Worm (Caenorhabditis elegans) whole organism, L4 larva: ENCODE data around the gene vps-36.

Experiments used
- D1046.2 ChIP-seq: fragments of 200-800 bp; sonication (Bioruptor generic); IDR thresholded peaks from 2 replicates; pipeline ENCODE4 v1.3.6; 2022; ENCODE audit warnings: missing genetic modification characterization, missing compliant biosample characterization
- F10B5.3 ChIP-seq: sonication (generic microtip); optimal IDR thresholded peaks from 2 replicates; lab custom pipeline; 2016; ENCODE audit warnings: mild to moderate bottlenecking, missing genetic modification characterization, missing compliant biosample characterization
- F26F4.8 ChIP-seq: fragments of 200-800 bp; sonication (Bioruptor generic); conservative IDR thresholded peaks from 2 replicates; pipeline ENCODE4 v1.3.6; 2022; ENCODE audit warnings: missing genetic modification characterization, missing compliant biosample characterization
- F44E2.7 ChIP-seq: fragments of 200-800 bp; sonication (Bioruptor generic); IDR thresholded peaks from 2 replicates; pipeline ENCODE4 v2.1.2; 2022; ENCODE audit warnings: missing genetic modification characterization, missing compliant biosample characterization
- T20F7.1 ChIP-seq: fragments of 200-800 bp; sonication (Bioruptor generic); optimal IDR thresholded peaks from 2 replicates; lab custom pipeline; 2018; ENCODE audit warnings: mild to moderate bottlenecking, missing genetic modification characterization, missing compliant biosample characterization
- Y75B8A.6 ChIP-seq: fragments of 200-800 bp; sonication (Bioruptor generic); IDR thresholded peaks from 2 replicates; pipeline ENCODE4 v1.3.6; 2022; ENCODE audit warnings: missing genetic modification reagents, missing genetic modification characterization, missing compliant biosample characterization
- ZK546.5 ChIP-seq, 2 experiments: sonication (generic microtip); optimal IDR thresholded peaks; 2 replicates each; lab custom pipeline; 2017; ENCODE audit warnings: missing biosample characterization in 2 of 2, missing genetic modification characterization in 2 of 2
- aha-1 ChIP-seq: fragments of 150-350 bp; peaks from one replicate; lab custom pipeline; 2014; ENCODE audit warnings: missing biosample characterization, missing genetic modification characterization
- aly-2 ChIP-seq: sonication (generic microtip); optimal IDR thresholded peaks from 2 replicates; lab custom pipeline; 2018; ENCODE audit warnings: missing biosample characterization, missing genetic modification characterization
- ceh-28 ChIP-seq: fragments of 150-350 bp; optimal IDR thresholded peaks from 2 replicates; lab custom pipeline; 2014; ENCODE audit warnings: missing biosample characterization, missing genetic modification reagents, missing genetic modification characterization
- ceh-32 ChIP-seq: sonication (generic microtip); optimal IDR thresholded peaks from 2 replicates; lab custom pipeline; 2016; ENCODE audit warnings: mild to moderate bottlenecking, missing genetic modification characterization, missing compliant biosample characterization; ENCODE audit not compliant: poor library complexity
- ceh-44 ChIP-seq: fragments of 200-800 bp; sonication (Bioruptor generic); IDR thresholded peaks from 2 replicates; pipeline ENCODE4 v1.3.6; 2022; ENCODE audit warnings: missing genetic modification reagents, missing genetic modification characterization, missing compliant biosample characterization
- cey-2 ChIP-seq: sonication (generic microtip); optimal IDR thresholded peaks from 3 replicates; lab custom pipeline; 2017; ENCODE audit warnings: missing genetic modification characterization, mild to moderate bottlenecking, missing compliant biosample characterization, antibody characterized with exemption, borderline replicate concordance; ENCODE audit not compliant: insufficient read depth
- dmd-6 ChIP-seq: fragments of 200-800 bp; sonication (Bioruptor generic); IDR thresholded peaks from 2 replicates; pipeline ENCODE4 v1.3.6; 2022; ENCODE audit warnings: missing genetic modification reagents, missing genetic modification characterization, missing compliant biosample characterization
- egl-27 ChIP-seq: sonication (generic microtip); optimal IDR thresholded peaks from 3 replicates; lab custom pipeline; 2017; ENCODE audit warnings: missing biosample characterization, missing genetic modification reagents, missing genetic modification characterization
- egl-43 ChIP-seq: fragments of 200-800 bp; sonication (Bioruptor generic); IDR thresholded peaks from 2 replicates; pipeline ENCODE4 v1.3.6; 2022; ENCODE audit warnings: missing genetic modification reagents, missing genetic modification characterization, missing compliant biosample characterization
- fkh-10 ChIP-seq: fragments of 150-350 bp; optimal IDR thresholded peaks from 2 replicates; lab custom pipeline; 2014; ENCODE audit warnings: missing biosample characterization, missing genetic modification reagents, missing genetic modification characterization
- fos-1 ChIP-seq: fragments of 150-350 bp; optimal IDR thresholded peaks from 2 replicates; lab custom pipeline; 2014; ENCODE audit warnings: missing biosample characterization, missing genetic modification characterization
- hlh-11 ChIP-seq: fragments of 200-800 bp; sonication (Bioruptor generic); optimal IDR thresholded peaks from 2 replicates; lab custom pipeline; 2018; ENCODE audit warnings: mild to moderate bottlenecking, missing genetic modification characterization, missing compliant biosample characterization
- hlh-30 ChIP-seq: sonication (generic microtip); optimal IDR thresholded peaks from 2 replicates; lab custom pipeline; 2017; ENCODE audit warnings: antibody characterized with exemption, mild to moderate bottlenecking, missing genetic modification characterization, missing compliant biosample characterization; ENCODE audit not compliant: insufficient read depth
- hmg-1.1 ChIP-seq: fragments of 200-800 bp; sonication (Bioruptor generic); IDR thresholded peaks from 2 replicates; pipeline ENCODE4 v1.3.6; 2022; ENCODE audit warnings: missing genetic modification reagents, missing genetic modification characterization, missing compliant biosample characterization
- lim-7 ChIP-seq: fragments of 200-800 bp; sonication (Bioruptor generic); IDR thresholded peaks from 2 replicates; pipeline ENCODE4 v1.3.6; 2022; ENCODE audit warnings: missing genetic modification characterization, missing compliant biosample characterization
- lin-13 ChIP-seq: fragments of 150-350 bp; optimal IDR thresholded peaks from 2 replicates; lab custom pipeline; 2014; ENCODE audit warnings: missing biosample characterization, missing genetic modification reagents, missing genetic modification characterization
- lin-29 ChIP-seq: fragments of 200-800 bp; sonication (Bioruptor generic); IDR thresholded peaks from 2 replicates; pipeline ENCODE4 v1.3.6; 2022; ENCODE audit warnings: missing genetic modification reagents, missing genetic modification characterization, missing compliant biosample characterization
- lin-38 ChIP-seq: fragments of 200-800 bp; sonication (Bioruptor generic); IDR thresholded peaks from 2 replicates; pipeline ENCODE4 v1.3.6; 2022; ENCODE audit warnings: missing genetic modification reagents, missing genetic modification characterization, missing compliant biosample characterization
- lir-3 ChIP-seq: sonication (generic microtip); optimal IDR thresholded peaks from 2 replicates; lab custom pipeline; 2016; ENCODE audit warnings: mild to moderate bottlenecking, missing genetic modification characterization, missing compliant biosample characterization
- lsy-2 ChIP-seq, 2 experiments: fragments of 150-350 bp in 1 of 2; sonication (generic microtip) in 1 of 2; optimal IDR thresholded peaks; 2 replicates each; lab custom pipeline; 2014 to 2017; ENCODE audit warnings: missing biosample characterization in 2 of 2, missing genetic modification characterization in 2 of 2
- madf-5 ChIP-seq, 2 experiments: fragments of 200-800 bp; sonication (Bioruptor generic); IDR thresholded peaks; 2 replicates each; pipeline ENCODE4 v1.3.6; 2022; ENCODE audit warnings: missing compliant biosample characterization in 2 of 2, missing genetic modification characterization in 2 of 2
- mdl-1 ChIP-seq, 2 experiments: fragments of 150-350 bp in 1 of 2; sonication (generic microtip) in 1 of 2; optimal IDR thresholded peaks; 2 replicates each; lab custom pipeline; 2014 to 2017; ENCODE audit warnings: missing biosample characterization in 2 of 2, missing genetic modification characterization in 2 of 2
- mdt-29 ChIP-seq: fragments of 200-800 bp; sonication (Bioruptor generic); IDR thresholded peaks from 2 replicates; pipeline ENCODE4 v1.3.6; 2022; ENCODE audit warnings: missing genetic modification reagents, missing genetic modification characterization, missing compliant biosample characterization
- mep-1 ChIP-seq: fragments of 150-350 bp; sonication (generic microtip); optimal IDR thresholded peaks from 3 replicates; lab custom pipeline; 2014; ENCODE audit warnings: missing biosample characterization, missing genetic modification characterization
- mxl-3 ChIP-seq: fragments of 200-800 bp; sonication (Bioruptor generic); optimal IDR thresholded peaks from 2 replicates; lab custom pipeline; 2018; ENCODE audit warnings: mild to moderate bottlenecking, missing genetic modification characterization, missing compliant biosample characterization
- nhr-237 ChIP-seq: sonication (generic microtip); optimal IDR thresholded peaks from 2 replicates; lab custom pipeline; 2017; ENCODE audit warnings: missing biosample characterization, missing genetic modification characterization
- nhr-25 ChIP-seq: sonication (generic microtip); optimal IDR thresholded peaks from 2 replicates; lab custom pipeline; 2017; ENCODE audit warnings: missing genetic modification characterization, mild to moderate bottlenecking, missing compliant biosample characterization, antibody characterized with exemption, moderate library complexity, borderline replicate concordance; ENCODE audit not compliant: insufficient read depth
- nhr-41 ChIP-seq: fragments of 200-800 bp; sonication (Bioruptor generic); IDR thresholded peaks from 2 replicates; pipeline ENCODE4 v1.3.6; 2022; ENCODE audit warnings: missing genetic modification reagents, missing genetic modification characterization, missing compliant biosample characterization
- nhr-48 ChIP-seq: sonication (generic microtip); optimal IDR thresholded peaks from 2 replicates; lab custom pipeline; 2016; ENCODE audit warnings: mild to moderate bottlenecking, missing genetic modification characterization, missing compliant biosample characterization
- nhr-6 ChIP-seq: fragments of 150-350 bp; optimal IDR thresholded peaks from 2 replicates; lab custom pipeline; 2014; ENCODE audit warnings: missing biosample characterization, missing genetic modification characterization
- nhr-76 ChIP-seq: fragments of 150-350 bp; optimal IDR thresholded peaks from 2 replicates; lab custom pipeline; 2014; ENCODE audit warnings: missing biosample characterization, missing genetic modification characterization
- nhr-77 ChIP-seq: fragments of 150-350 bp; optimal IDR thresholded peaks from 2 replicates; lab custom pipeline; 2014; ENCODE audit warnings: missing biosample characterization, missing genetic modification characterization
- pqm-1 ChIP-seq: sonication (generic microtip); optimal IDR thresholded peaks from 2 replicates; lab custom pipeline; 2017; ENCODE audit warnings: missing biosample characterization, missing genetic modification characterization
- saeg-2 ChIP-seq: fragments of 200-800 bp; sonication (Bioruptor generic); IDR thresholded peaks from 2 replicates; pipeline ENCODE4 v1.3.6; 2022; ENCODE audit warnings: missing genetic modification reagents, missing genetic modification characterization, missing compliant biosample characterization
- sdz-12 ChIP-seq: fragments of 200-800 bp; sonication (Bioruptor generic); optimal IDR thresholded peaks from 2 replicates; lab custom pipeline; 2018; ENCODE audit warnings: mild to moderate bottlenecking, missing genetic modification characterization, missing compliant biosample characterization
- spr-1 ChIP-seq: sonication (generic microtip); optimal IDR thresholded peaks from 2 replicates; lab custom pipeline; 2016; ENCODE audit warnings: mild to moderate bottlenecking, missing genetic modification characterization, missing compliant biosample characterization
- spr-3 ChIP-seq: fragments of 200-800 bp; sonication (Bioruptor generic); optimal IDR thresholded peaks from 2 replicates; lab custom pipeline; 2018; ENCODE audit warnings: mild to moderate bottlenecking, missing genetic modification characterization, missing compliant biosample characterization
- tag-97 ChIP-seq: fragments of 200-800 bp; sonication (Bioruptor generic); IDR thresholded peaks from 2 replicates; pipeline ENCODE4 v1.3.6; 2022; ENCODE audit warnings: missing genetic modification characterization, missing compliant biosample characterization
- tra-1 ChIP-seq: fragments of 200-800 bp; sonication (Bioruptor generic); IDR thresholded peaks from 2 replicates; pipeline ENCODE4 v1.3.6; 2022; ENCODE audit warnings: missing genetic modification reagents, missing genetic modification characterization, missing compliant biosample characterization
- unc-39 ChIP-seq: sonication (generic microtip); optimal IDR thresholded peaks from 2 replicates; lab custom pipeline; 2017; ENCODE audit warnings: missing biosample characterization, missing genetic modification characterization
- vab-7 ChIP-seq: fragments of 200-800 bp; sonication (Bioruptor generic); IDR thresholded peaks from 2 replicates; pipeline ENCODE4 v1.3.6; 2022; ENCODE audit warnings: missing genetic modification reagents, missing genetic modification characterization, missing compliant biosample characterization
- zfp-3 ChIP-seq: fragments of 200-800 bp; sonication (Bioruptor generic); conservative IDR thresholded peaks from 2 replicates; pipeline ENCODE4 v1.3.6; 2022; ENCODE audit warnings: missing genetic modification reagents, missing genetic modification characterization, missing compliant biosample characterization
- zip-11 ChIP-seq: fragments of 200-800 bp; sonication (Bioruptor generic); IDR thresholded peaks from 2 replicates; pipeline ENCODE4 v1.3.6; 2022; ENCODE audit warnings: missing genetic modification characterization, missing compliant biosample characterization
- zip-2 ChIP-seq: fragments of 150-350 bp; optimal IDR thresholded peaks from 2 replicates; lab custom pipeline; 2014; ENCODE audit warnings: missing biosample characterization, missing genetic modification characterization
- ztf-7 ChIP-seq: fragments of 150-350 bp; optimal IDR thresholded peaks from 2 replicates; lab custom pipeline; 2014; ENCODE audit warnings: missing biosample characterization, missing genetic modification characterization

The vps-36 gene

ce11 chrV:10938739-10939138 lies 21.7 kb downstream of the vps-36 start, which contains the start of gene F17C11.11:
F17C11.11 (minus strand) TSS chrV:10938817.
- TF ChIP-seq D1046.2 (GFP tag; lab: Robert Waterston, UW) (no peak), mdt-29 (GFP tag; lab: Robert Waterston, UW) (no peak), F26F4.8 (GFP tag; lab: Robert Waterston, UW) (no peak), spr-3 (GFP tag; lab: Kevin White, UChicago) (no peak), unc-39 (tag; lab: Kevin White, UChicago) (no peak), tag-97 (GFP tag; lab: Robert Waterston, UW) (no peak), mxl-3 (GFP tag; lab: Kevin White, UChicago) (peak; percentile 35), aha-1 (peak; percentile 83), nhr-25 (tag; lab: Kevin White, UChicago) (no peak), ceh-28 (tag; lab: Kevin White, UChicago) (no peak), hmg-1.1 (no peak), nhr-77 (no peak), nhr-41 (GFP tag; lab: Robert Waterston, UW) (no peak), madf-5 (GFP tag; IDR thresholded peaks at IDR 0.05; lab: Robert Waterston, UW) (no peak), aly-2 (tag; lab: Kevin White, UChicago) (no peak), zfp-3 (GFP tag; lab: Robert Waterston, UW) (no peak), tra-1 (GFP tag; lab: Robert Waterston, UW) (0 out of 2 replicates have a peak, but pooled peaks have one; percentile 9), Y75B8A.6 (GFP tag; lab: Robert Waterston, UW) (no peak), ZK546.5 (tag; optimal IDR thresholded peaks at IDR 0.05; lab: Kevin White, UChicago) (no peak), F44E2.7 (GFP tag; lab: Robert Waterston, UW) (no peak), fkh-10 (GFP tag; lab: Kevin White, UChicago) (no peak), ceh-44 (GFP tag; lab: Robert Waterston, UW) (no peak), lin-13 (GFP tag; lab: Kevin White, UChicago) (no peak), ztf-7 (peak; percentile 76), cey-2 (tag; lab: Kevin White, UChicago) (peak; percentile 43), vab-7 (GFP tag; lab: Robert Waterston, UW) (no peak), T20F7.1 (GFP tag; lab: Kevin White, UChicago) (no peak), mep-1 (tag; lab: Kevin White, UChicago) (no peak), fos-1 (tag; lab: Kevin White, UChicago) (no peak), pqm-1 (tag; lab: Kevin White, UChicago) (no peak), saeg-2 (no peak), lin-29 (no peak), nhr-6 (peak; percentile 36), egl-27 (tag; lab: Kevin White, UChicago) (no peak), egl-43 (GFP tag; lab: Robert Waterston, UW) (no peak), zip-2 (peak; percentile 96), sdz-12 (GFP tag; lab: Kevin White, UChicago) (no peak), mdl-1 (tag; optimal IDR thresholded peaks at IDR 0.05; lab: Kevin White, UChicago) (peak in 1 of 2 experiments; percentile 44), nhr-48 (peak; percentile 24), nhr-237 (tag; lab: Kevin White, UChicago) (no peak), hlh-30 (tag; lab: Kevin White, UChicago) (peak; percentile 75), lir-3 (tag; lab: Kevin White, UChicago) (no peak), hlh-11 (peak; percentile 63), nhr-76 (tag; lab: Kevin White, UChicago) (no peak), lim-7 (no peak), lin-38 (GFP tag; lab: Robert Waterston, UW) (no peak; the same call in 1 of the 2 replicates), dmd-6 (GFP tag; lab: Robert Waterston, UW) (peak; percentile 77), ceh-32 (tag; lab: Kevin White, UChicago) (no peak), zip-11 (no peak), spr-1 (tag; lab: Kevin White, UChicago) (no peak), lsy-2 (tag; optimal IDR thresholded peaks at IDR 0.05; lab: Kevin White, UChicago) (no peak), F10B5.3 (no peak)
